Fruit fly (Drosophila melanogaster) whole organism, embryonic: ENCODE results near the gene RanGAP.

Experiments
- ATbp ChIP-seq: fragments of 200-800 bp; sonication (Bioruptor generic); optimal IDR thresholded peaks from 2 replicates; lab custom pipeline; 2017; ENCODE audit warnings: missing biosample characterization, mild to moderate bottlenecking, missing genetic modification characterization, missing genetic modification reagents
- Antp ChIP-seq: fragments of 200-800 bp; sonication (Bioruptor generic); optimal IDR thresholded peaks from 3 replicates; lab custom pipeline; 2016; ENCODE audit warnings: missing biosample characterization, missing genetic modification characterization
- Bteb2 ChIP-seq: fragments of 200-800 bp; sonication (Bioruptor generic); optimal IDR thresholded peaks from 2 replicates; lab custom pipeline; 2016; ENCODE audit warnings: missing biosample characterization, missing genetic modification characterization
- CG10321 ChIP-seq: fragments of 200-800 bp; sonication (Bioruptor generic); IDR thresholded peaks from 2 replicates; pipeline ENCODE4 v1.3.6; 2022; ENCODE audit warnings: missing biosample characterization, missing genetic modification characterization
- CG12659 ChIP-seq: fragments of 200-800 bp; sonication (Bioruptor generic); optimal IDR thresholded peaks from 3 replicates; lab custom pipeline; 2017; ENCODE audit warnings: mild to moderate bottlenecking, missing biosample characterization, missing genetic modification reagents, missing genetic modification characterization
- CG13424 ChIP-seq: fragments of 200-800 bp; sonication (Bioruptor generic); optimal IDR thresholded peaks from 2 replicates; lab custom pipeline; 2019; ENCODE audit warnings: missing biosample characterization, mild to moderate bottlenecking, missing genetic modification characterization, moderate library complexity
- CG17359 ChIP-seq: fragments of 200-800 bp; sonication (Bioruptor generic); optimal IDR thresholded peaks from 3 replicates; lab custom pipeline; 2018; ENCODE audit warnings: missing biosample characterization, mild to moderate bottlenecking, missing genetic modification characterization, moderate library complexity
- CG17912 ChIP-seq: fragments of 200-800 bp; sonication (Bioruptor generic); optimal IDR thresholded peaks from 2 replicates; lab custom pipeline; 2018; ENCODE audit warnings: missing biosample characterization, mild to moderate bottlenecking, missing genetic modification characterization
- CG1832 ChIP-seq: fragments of 200-800 bp; sonication (Bioruptor generic); optimal IDR thresholded peaks from 2 replicates; lab custom pipeline; 2017; ENCODE audit warnings: missing biosample characterization, mild to moderate bottlenecking, missing genetic modification characterization, inconsistent platforms
- CG2120 ChIP-seq: fragments of 200-800 bp; sonication (Bioruptor generic); optimal IDR thresholded peaks from 3 replicates; lab custom pipeline; 2016; ENCODE audit warnings: missing biosample characterization, missing genetic modification characterization
- CG31365 ChIP-seq: fragments of 200-800 bp; sonication (Bioruptor generic); optimal IDR thresholded peaks from 2 replicates; lab custom pipeline; 2018; ENCODE audit warnings: missing biosample characterization, mild to moderate bottlenecking, missing genetic modification characterization
- CG31388 ChIP-seq: fragments of 200-800 bp; sonication (Bioruptor generic); optimal IDR thresholded peaks from 2 replicates; lab custom pipeline; 2016; ENCODE audit warnings: missing biosample characterization, missing genetic modification characterization
- CG32767 ChIP-seq: fragments of 200-800 bp; sonication (Bioruptor generic); IDR thresholded peaks from 2 replicates; pipeline ENCODE4 v1.3.6; 2022; ENCODE audit warnings: missing biosample characterization, missing genetic modification characterization
- CG3281 ChIP-seq: fragments of 200-800 bp; sonication (Bioruptor generic); optimal IDR thresholded peaks from 3 replicates; lab custom pipeline; 2017; ENCODE audit warnings: missing biosample characterization, mild to moderate bottlenecking, missing genetic modification characterization
- CG3407 ChIP-seq: fragments of 200-800 bp; sonication (Bioruptor generic); optimal IDR thresholded peaks from 2 replicates; lab custom pipeline; 2018; ENCODE audit warnings: missing biosample characterization, mild to moderate bottlenecking, missing genetic modification characterization
- CG34422 ChIP-seq: fragments of 200-800 bp; sonication (Bioruptor generic); IDR thresholded peaks from 3 replicates; pipeline ENCODE4 v1.3.6; 2022; ENCODE audit warnings: missing biosample characterization, missing genetic modification characterization
- CG6683 ChIP-seq: fragments of 200-800 bp; sonication (Bioruptor generic); optimal IDR thresholded peaks from 2 replicates; lab custom pipeline; 2017; ENCODE audit warnings: missing biosample characterization, mild to moderate bottlenecking, missing genetic modification characterization, missing genetic modification reagents
- CG8924 ChIP-seq: fragments of 200-800 bp; optimal IDR thresholded peaks from 3 replicates; lab custom pipeline; 2019; ENCODE audit warnings: missing biosample characterization, mild to moderate bottlenecking, missing genetic modification characterization, moderate library complexity
- CG9727 ChIP-seq: fragments of 200-800 bp; sonication (Bioruptor generic); optimal IDR thresholded peaks from 3 replicates; lab custom pipeline; 2017; ENCODE audit warnings: missing biosample characterization, mild to moderate bottlenecking, missing genetic modification characterization
- CG9932 ChIP-seq: fragments of 200-800 bp; sonication (Bioruptor generic); IDR thresholded peaks from 2 replicates; pipeline ENCODE4 v1.3.6; 2022; ENCODE audit warnings: missing biosample characterization, missing genetic modification characterization
- Chrac-16 ChIP-seq: fragments of 200-800 bp; sonication (Bioruptor generic); optimal IDR thresholded peaks from 3 replicates; lab custom pipeline; 2016; ENCODE audit warnings: missing biosample characterization, missing genetic modification characterization
- D19B ChIP-seq: fragments of 200-800 bp; sonication (Bioruptor generic); optimal IDR thresholded peaks from 2 replicates; lab custom pipeline; 2017; ENCODE audit warnings: missing biosample characterization, mild to moderate bottlenecking, missing genetic modification characterization
- Drgx ChIP-seq: fragments of 200-800 bp; sonication (Bioruptor generic); IDR thresholded peaks from 2 replicates; pipeline ENCODE4 v1.3.6; 2022; ENCODE audit warnings: missing biosample characterization, missing genetic modification characterization
- Ets65A ChIP-seq: fragments of 200-800 bp; sonication (Bioruptor generic); peaks from one replicate; lab custom pipeline; 2016; ENCODE audit warnings: missing biosample characterization, missing genetic modification characterization
- Fer1 ChIP-seq: fragments of 200-800 bp; sonication (Bioruptor generic); optimal IDR thresholded peaks from 2 replicates; lab custom pipeline; 2017; ENCODE audit warnings: missing biosample characterization, mild to moderate bottlenecking, missing genetic modification characterization
- H15 ChIP-seq: fragments of 200-800 bp; sonication (Bioruptor generic); IDR thresholded peaks from 3 replicates; pipeline ENCODE4 v1.3.6; 2022; ENCODE audit warnings: missing biosample characterization, missing genetic modification characterization
- Hey ChIP-seq: fragments of 200-800 bp; sonication (Bioruptor generic); optimal IDR thresholded peaks from 3 replicates; lab custom pipeline; 2018; ENCODE audit warnings: missing biosample characterization, mild to moderate bottlenecking, missing genetic modification characterization
- Hmx ChIP-seq: fragments of 200-800 bp; sonication (Bioruptor generic); optimal IDR thresholded peaks from 2 replicates; lab custom pipeline; 2016; ENCODE audit warnings: missing biosample characterization, missing genetic modification characterization
- NfI ChIP-seq: fragments of 200-800 bp; sonication (Bioruptor generic); optimal IDR thresholded peaks from 3 replicates; lab custom pipeline; 2018; ENCODE audit warnings: missing biosample characterization, mild to moderate bottlenecking, missing genetic modification characterization, moderate library complexity
- Oli ChIP-seq: fragments of 200-800 bp; sonication (Bioruptor generic); optimal IDR thresholded peaks from 2 replicates; lab custom pipeline; 2018; ENCODE audit warnings: missing biosample characterization, mild to moderate bottlenecking, missing genetic modification characterization, moderate library complexity
- Pdp1 ChIP-seq, 2 experiments: fragments of 200-800 bp; sonication (Bioruptor generic); optimal IDR thresholded peaks; 3 replicates each; lab custom pipeline; 2016; ENCODE audit warnings: missing biosample characterization in 2 of 2, missing genetic modification characterization in 2 of 2, mild to moderate bottlenecking in 1 of 2, moderate library complexity in 1 of 2
- Trl ChIP-seq, 3 experiments: fragments of >200 bp in 2 of 3; fragments of 200-800 bp in 1 of 3; sonication (Bioruptor generic) in 1 of 3; optimal IDR thresholded peaks; 2 replicates in 1 of 3; 3 replicates in 2 of 3; lab custom pipeline; 2016 to 2017; ENCODE audit warnings: missing biosample characterization in 1 of 3, missing genetic modification characterization in 1 of 3
- aop ChIP-seq: fragments of 200-800 bp; sonication (Bioruptor generic); IDR thresholded peaks from 2 replicates; pipeline ENCODE4 v1.3.6; 2022; ENCODE audit warnings: missing biosample characterization, missing genetic modification characterization
- bcd ChIP-seq: fragments of 200-800 bp; sonication (Bioruptor generic); optimal IDR thresholded peaks from 2 replicates; lab custom pipeline; 2017; ENCODE audit warnings: missing biosample characterization, mild to moderate bottlenecking, missing genetic modification characterization
- bigmax ChIP-seq: fragments of 200-800 bp; sonication (Bioruptor generic); optimal IDR thresholded peaks from 2 replicates; lab custom pipeline; 2018; ENCODE audit warnings: missing biosample characterization, mild to moderate bottlenecking, missing genetic modification characterization
- bsh ChIP-seq, 2 experiments: fragments of 200-800 bp; sonication (Bioruptor generic); optimal IDR thresholded peaks; 2 replicates each; lab custom pipeline; 2017 to 2018; ENCODE audit warnings: mild to moderate bottlenecking in 2 of 2, missing biosample characterization in 2 of 2, missing genetic modification characterization in 2 of 2, moderate library complexity in 1 of 2
- dimm ChIP-seq: fragments of 200-800 bp; sonication (Bioruptor generic); IDR thresholded peaks from 2 replicates; pipeline ENCODE4 v1.3.6; 2022; ENCODE audit warnings: missing biosample characterization, missing genetic modification characterization
- dpn ChIP-seq, 2 experiments: fragments of 200-800 bp; sonication (Bioruptor generic); optimal IDR thresholded peaks; 3 replicates each; lab custom pipeline; 2016; ENCODE audit warnings: missing biosample characterization in 2 of 2, missing genetic modification characterization in 2 of 2
- dysf ChIP-seq: fragments of 200-800 bp; sonication (Bioruptor generic); IDR thresholded peaks from 3 replicates; pipeline ENCODE4 v1.3.6; 2022; ENCODE audit warnings: missing biosample characterization, missing genetic modification characterization
- eve ChIP-seq, 2 experiments: fragments of >200 bp; optimal IDR thresholded peaks; 2 replicates each; lab custom pipeline; 2017; ENCODE audit warnings: missing biosample characterization in 2 of 2, missing genetic modification characterization in 2 of 2
- grau ChIP-seq: fragments of 200-800 bp; optimal IDR thresholded peaks from 3 replicates; lab custom pipeline; 2019; ENCODE audit warnings: missing biosample characterization, mild to moderate bottlenecking, missing genetic modification characterization, moderate library complexity
- ind ChIP-seq: fragments of 200-800 bp; sonication (Bioruptor generic); optimal IDR thresholded peaks from 3 replicates; lab custom pipeline; 2016; ENCODE audit warnings: missing biosample characterization, missing genetic modification characterization
- mam ChIP-seq: fragments of 200-800 bp; sonication (Bioruptor generic); optimal IDR thresholded peaks from 3 replicates; lab custom pipeline; 2016; ENCODE audit warnings: missing biosample characterization, missing genetic modification characterization
- phol ChIP-seq: fragments of 200-800 bp; sonication (Bioruptor generic); optimal IDR thresholded peaks from 3 replicates; lab custom pipeline; 2018; ENCODE audit warnings: missing biosample characterization, mild to moderate bottlenecking, missing genetic modification characterization, moderate library complexity
- row ChIP-seq: fragments of 200-800 bp; sonication (Bioruptor generic); IDR thresholded peaks from 3 replicates; pipeline ENCODE4 v1.3.6; 2022; ENCODE audit warnings: missing biosample characterization, missing genetic modification characterization
- sd ChIP-seq: fragments of 200-800 bp; sonication (Bioruptor generic); optimal IDR thresholded peaks from 3 replicates; lab custom pipeline; 2018; ENCODE audit warnings: missing biosample characterization, mild to moderate bottlenecking, missing genetic modification characterization, moderate library complexity
- sens ChIP-seq: fragments of 200-800 bp; sonication (Bioruptor generic); peaks from one replicate; lab custom pipeline; 2016; ENCODE audit warnings: missing biosample characterization, missing genetic modification characterization
- stwl ChIP-seq: fragments of 200-800 bp; sonication (Bioruptor generic); optimal IDR thresholded peaks from 3 replicates; lab custom pipeline; 2018; ENCODE audit warnings: missing biosample characterization, mild to moderate bottlenecking, missing genetic modification characterization, moderate library complexity
- vfl ChIP-seq: fragments of 200-800 bp; sonication (Bioruptor generic); optimal IDR thresholded peaks from 2 replicates; lab custom pipeline; 2016; ENCODE audit warnings: missing biosample characterization, missing genetic modification characterization

The RanGAP gene

DNA sequence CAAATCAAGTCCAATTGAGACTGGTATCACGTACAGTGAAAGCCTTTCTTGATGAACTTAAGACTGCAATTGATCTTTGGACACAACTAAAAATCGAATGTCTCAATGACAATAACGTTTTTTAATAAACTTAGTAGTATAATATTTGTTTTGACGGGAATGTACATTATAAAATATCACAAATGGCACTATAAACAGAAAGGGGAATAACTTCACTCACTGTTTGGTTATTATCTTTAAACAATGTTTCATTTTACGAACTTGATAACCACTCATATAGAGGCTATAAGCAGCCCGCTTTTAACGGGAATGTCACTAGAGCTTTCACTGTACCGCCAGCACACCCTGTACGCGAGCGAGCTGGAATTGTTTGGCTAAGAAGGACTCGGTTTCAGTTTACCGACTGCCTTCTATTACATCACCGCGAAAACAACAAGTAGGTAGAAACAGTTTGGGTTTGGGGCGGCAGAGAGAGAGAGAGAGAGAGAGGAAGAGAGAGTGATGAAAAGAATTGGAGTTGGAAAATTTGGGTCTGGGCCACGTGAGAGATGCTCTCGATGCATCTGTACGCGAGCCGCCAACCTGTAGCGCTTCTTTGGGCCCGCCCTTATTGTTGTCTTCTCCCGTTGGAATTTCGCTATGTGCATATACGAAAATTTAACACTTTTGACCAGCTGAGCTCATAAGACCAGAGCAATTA is 44.0 kb upstream of the RanGAP start (continued):
- TF ChIP-seq CG34422 = no peak
- no peak for TF ChIP-seq CG32767 (GFP tag; lab: Robert Waterston, UW)
- peak; percentile 40 for TF ChIP-seq CG13424 (tag; lab: Kevin White, UChicago)
- peak; percentile 18 for TF ChIP-seq vfl
- peak; percentile 12 for TF ChIP-seq NfI (GFP tag; lab: Kevin White, UChicago)
- no peak for TF ChIP-seq Antp (GFP tag; lab: Kevin White, UChicago)
- TF ChIP-seq H15 (GFP tag; lab: Robert Waterston, UW) = no peak
- no peak for TF ChIP-seq bigmax (GFP tag; lab: Kevin White, UChicago)
- peak; percentile 5 to 33 for TF ChIP-seq dpn (GFP tag; optimal IDR thresholded peaks at IDR 0.05; lab: Kevin White, UChicago)
- peak; percentile 45; the same call in 1 of the 2 replicates for TF ChIP-seq CG9932
- peak; percentile 25 for TF ChIP-seq sd
- TF ChIP-seq Chrac-16 = peak; percentile 21
- TF ChIP-seq CG17359 (tag; lab: Kevin White, UChicago) = peak; percentile 29
- TF ChIP-seq Drgx (GFP tag; lab: Robert Waterston, UW) = 0 out of 2 replicates have a peak, but pooled peaks have one; percentile 13
- TF ChIP-seq grau (tag; lab: Kevin White, UChicago) = peak; percentile 83
- no peak for TF ChIP-seq CG1832 (GFP tag; lab: Kevin White, UChicago)
- peak; percentile 78 to 81 for TF ChIP-seq Trl (optimal IDR thresholded peaks at IDR 0.05; lab: Kevin White, UChicago)
- no peak for TF ChIP-seq Trl (GFP tag; optimal IDR thresholded peaks at IDR 0.05; lab: Kevin White, UChicago)
- no peak for TF ChIP-seq dimm (GFP tag; lab: Robert Waterston, UW)
- no peak for TF ChIP-seq CG10321
- peak; percentile 29 for TF ChIP-seq phol
- TF ChIP-seq Ets65A (GFP tag; lab: Kevin White, UChicago) = no peak
- TF ChIP-seq CG9727 (GFP tag; lab: Kevin White, UChicago) = peak; percentile 21
- TF ChIP-seq Bteb2 (GFP tag; lab: Kevin White, UChicago) = no peak
- TF ChIP-seq Hmx = peak; percentile 26
- peak; percentile 27 for TF ChIP-seq Fer1 (GFP tag; lab: Kevin White, UChicago)
- TF ChIP-seq mam (GFP tag; lab: Kevin White, UChicago) = peak; percentile 46
- TF ChIP-seq ind = peak; percentile 22
- peak in 1 of 2 experiments; percentile 79 for TF ChIP-seq eve (GFP tag; optimal IDR thresholded peaks at IDR 0.05; lab: Kevin White, UChicago)
- TF ChIP-seq dysf = peak; percentile 43; the same call in 2 of the 3 replicates
- peak; percentile 66 for TF ChIP-seq CG2120 (GFP tag; lab: Kevin White, UChicago)
- TF ChIP-seq CG6683 (GFP tag; lab: Kevin White, UChicago) = no peak
- no peak for TF ChIP-seq CG17912
- no peak for TF ChIP-seq aop (GFP tag; lab: Robert Waterston, UW)
- no peak for TF ChIP-seq Hey (tag; lab: Kevin White, UChicago)
- TF ChIP-seq sens (GFP tag; lab: Kevin White, UChicago) = peak; percentile 44
- no peak for TF ChIP-seq stwl (tag; lab: Kevin White, UChicago)
- peak; percentile 32 for TF ChIP-seq Oli (tag; lab: Kevin White, UChicago)
- TF ChIP-seq CG3407 (GFP tag; lab: Kevin White, UChicago) = no peak
- TF ChIP-seq D19B = peak; percentile 3
- peak; percentile 15 for TF ChIP-seq CG12659 (GFP tag; lab: Kevin White, UChicago)
- TF ChIP-seq row (GFP tag; lab: Robert Waterston, UW) = peak; percentile 52; the same call in 2 of the 3 replicates
- no peak for TF ChIP-seq CG31388 (GFP tag; lab: Kevin White, UChicago)
- TF ChIP-seq CG3281 = peak; percentile 39
- TF ChIP-seq Pdp1 (GFP tag; optimal IDR thresholded peaks at IDR 0.05; lab: Kevin White, UChicago) = peak in 1 of 2 experiments; percentile 78
- peak; percentile 5 for TF ChIP-seq bcd (GFP tag; lab: Kevin White, UChicago)
- TF ChIP-seq CG8924 (tag; lab: Kevin White, UChicago) = peak; percentile 6
- peak; percentile 20 for TF ChIP-seq ATbp
- no peak for TF ChIP-seq CG31365 (tag; lab: Kevin White, UChicago)
- peak in 1 of 2 experiments; percentile 22 for TF ChIP-seq bsh (GFP tag; optimal IDR thresholded peaks at IDR 0.05; lab: Kevin White, UChicago)
